Worm (Caenorhabditis elegans) whole organism, L4 larva: ENCODE measurements around the gene coa-7.

Experiments used
- F26F4.8 ChIP-seq: fragments of 200-800 bp; sonication (Bioruptor generic); conservative IDR thresholded peaks from 2 replicates; pipeline ENCODE4 v1.3.6; 2022; ENCODE audit warnings: missing genetic modification characterization, missing compliant biosample characterization
- F37D6.2 ChIP-seq: sonication (generic microtip); optimal IDR thresholded peaks from 2 replicates; lab custom pipeline; 2016; ENCODE audit warnings: mild to moderate bottlenecking, missing genetic modification characterization, missing compliant biosample characterization
- F44E2.7 ChIP-seq: fragments of 200-800 bp; sonication (Bioruptor generic); IDR thresholded peaks from 2 replicates; pipeline ENCODE4 v2.1.2; 2022; ENCODE audit warnings: missing genetic modification characterization, missing compliant biosample characterization
- F49E8.2 ChIP-seq: sonication (generic microtip); optimal IDR thresholded peaks from 2 replicates; lab custom pipeline; 2016; ENCODE audit warnings: missing compliant biosample characterization, mild to moderate bottlenecking, missing genetic modification characterization, borderline replicate concordance
- R02D3.7 ChIP-seq: fragments of 150-350 bp; sonication (generic microtip); optimal IDR thresholded peaks from 3 replicates; lab custom pipeline; 2014; ENCODE audit warnings: missing biosample characterization, missing genetic modification characterization
- Y75B8A.6 ChIP-seq: fragments of 200-800 bp; sonication (Bioruptor generic); IDR thresholded peaks from 2 replicates; pipeline ENCODE4 v1.3.6; 2022; ENCODE audit warnings: missing genetic modification reagents, missing genetic modification characterization, missing compliant biosample characterization
- ZK337.2 ChIP-seq: fragments of 200-800 bp; sonication (Bioruptor generic); IDR thresholded peaks from 2 replicates; pipeline ENCODE4 v1.3.6; 2022; ENCODE audit warnings: missing genetic modification reagents, missing genetic modification characterization, missing compliant biosample characterization
- ZK546.5 ChIP-seq, 2 experiments: sonication (generic microtip); optimal IDR thresholded peaks; 2 replicates each; lab custom pipeline; 2017; ENCODE audit warnings: missing biosample characterization in 2 of 2, missing genetic modification characterization in 2 of 2
- attf-4 ChIP-seq: sonication (generic microtip); optimal IDR thresholded peaks from 3 replicates; lab custom pipeline; 2017; ENCODE audit warnings: missing biosample characterization, missing genetic modification characterization
- ceh-20 ChIP-seq: fragments of 200-800 bp; sonication (Bioruptor generic); IDR thresholded peaks from 2 replicates; pipeline ENCODE4 v1.3.6; 2022; ENCODE audit warnings: missing genetic modification reagents, missing genetic modification characterization, missing compliant biosample characterization
- ceh-62 ChIP-seq: sonication (generic microtip); optimal IDR thresholded peaks from 2 replicates; lab custom pipeline; 2017; ENCODE audit warnings: missing biosample characterization, missing genetic modification characterization
- ces-1 ChIP-seq: fragments of 150-350 bp; sonication (generic microtip); optimal IDR thresholded peaks from 4 replicates; lab custom pipeline; 2014; ENCODE audit warnings: missing biosample characterization, missing genetic modification reagents, missing genetic modification characterization
- ctbp-1 ChIP-seq: fragments of 200-800 bp; sonication (Bioruptor generic); IDR thresholded peaks from 2 replicates; pipeline ENCODE4 v1.3.6; 2022; ENCODE audit warnings: missing genetic modification reagents, missing genetic modification characterization, missing compliant biosample characterization
- daf-12 ChIP-seq: fragments of 150-350 bp; optimal IDR thresholded peaks from 2 replicates; lab custom pipeline; 2014; ENCODE audit warnings: missing biosample characterization, missing genetic modification reagents, missing genetic modification characterization
- daf-8 ChIP-seq: fragments of 200-800 bp; sonication (Bioruptor generic); IDR thresholded peaks from 2 replicates; pipeline ENCODE4 v1.3.6; 2022; ENCODE audit warnings: missing genetic modification characterization, missing compliant biosample characterization
- dmd-6 ChIP-seq: fragments of 200-800 bp; sonication (Bioruptor generic); IDR thresholded peaks from 2 replicates; pipeline ENCODE4 v1.3.6; 2022; ENCODE audit warnings: missing genetic modification reagents, missing genetic modification characterization, missing compliant biosample characterization
- dmd-8 ChIP-seq: fragments of 200-800 bp; sonication (Bioruptor generic); IDR thresholded peaks from 2 replicates; pipeline ENCODE4 v1.3.6; 2022; ENCODE audit warnings: missing genetic modification characterization, missing compliant biosample characterization
- dve-1 ChIP-seq: sonication (generic microtip); optimal IDR thresholded peaks from 2 replicates; lab custom pipeline; 2017; ENCODE audit warnings: antibody characterized with exemption, mild to moderate bottlenecking, missing genetic modification characterization, missing compliant biosample characterization; ENCODE audit not compliant: insufficient read depth
- egl-27 ChIP-seq: sonication (generic microtip); optimal IDR thresholded peaks from 3 replicates; lab custom pipeline; 2017; ENCODE audit warnings: missing biosample characterization, missing genetic modification reagents, missing genetic modification characterization
- egl-43 ChIP-seq: fragments of 200-800 bp; sonication (Bioruptor generic); IDR thresholded peaks from 2 replicates; pipeline ENCODE4 v1.3.6; 2022; ENCODE audit warnings: missing genetic modification reagents, missing genetic modification characterization, missing compliant biosample characterization
- fos-1 ChIP-seq: fragments of 150-350 bp; optimal IDR thresholded peaks from 2 replicates; lab custom pipeline; 2014; ENCODE audit warnings: missing biosample characterization, missing genetic modification characterization
- hif-1 ChIP-seq, 2 experiments: sonication (generic microtip); optimal IDR thresholded peaks; 2 replicates each; lab custom pipeline; 2016 to 2017; ENCODE audit warnings: missing compliant biosample characterization in 2 of 2, missing genetic modification characterization in 2 of 2, missing genetic modification reagents in 2 of 2, missing genotype in 2 of 2, mild to moderate bottlenecking in 1 of 2
- hlh-11 ChIP-seq: fragments of 200-800 bp; sonication (Bioruptor generic); optimal IDR thresholded peaks from 2 replicates; lab custom pipeline; 2018; ENCODE audit warnings: mild to moderate bottlenecking, missing genetic modification characterization, missing compliant biosample characterization
- hlh-30 ChIP-seq: sonication (generic microtip); optimal IDR thresholded peaks from 2 replicates; lab custom pipeline; 2017; ENCODE audit warnings: antibody characterized with exemption, mild to moderate bottlenecking, missing genetic modification characterization, missing compliant biosample characterization; ENCODE audit not compliant: insufficient read depth
- lin-1 ChIP-seq: fragments of 200-800 bp; sonication (Bioruptor generic); IDR thresholded peaks from 2 replicates; pipeline ENCODE4 v1.3.6; 2022; ENCODE audit warnings: missing genetic modification reagents, missing genetic modification characterization, missing compliant biosample characterization
- lin-13 ChIP-seq: fragments of 150-350 bp; optimal IDR thresholded peaks from 2 replicates; lab custom pipeline; 2014; ENCODE audit warnings: missing biosample characterization, missing genetic modification reagents, missing genetic modification characterization
- lin-15B ChIP-seq: fragments of 150-350 bp; sonication (generic microtip); optimal IDR thresholded peaks from 3 replicates; lab custom pipeline; 2014; ENCODE audit warnings: missing biosample characterization, missing genetic modification characterization
- lin-38 ChIP-seq: fragments of 200-800 bp; sonication (Bioruptor generic); IDR thresholded peaks from 2 replicates; pipeline ENCODE4 v1.3.6; 2022; ENCODE audit warnings: missing genetic modification reagents, missing genetic modification characterization, missing compliant biosample characterization
- lir-3 ChIP-seq: sonication (generic microtip); optimal IDR thresholded peaks from 2 replicates; lab custom pipeline; 2016; ENCODE audit warnings: mild to moderate bottlenecking, missing genetic modification characterization, missing compliant biosample characterization
- mep-1 ChIP-seq: fragments of 150-350 bp; sonication (generic microtip); optimal IDR thresholded peaks from 3 replicates; lab custom pipeline; 2014; ENCODE audit warnings: missing biosample characterization, missing genetic modification characterization
- mes-2 ChIP-seq: sonication (generic microtip); optimal IDR thresholded peaks from 2 replicates; lab custom pipeline; 2016; ENCODE audit warnings: missing genotype, mild to moderate bottlenecking, missing genetic modification characterization, missing compliant biosample characterization; ENCODE audit not compliant: poor library complexity, severe bottlenecking
- mxl-2 ChIP-seq: fragments of 200-800 bp; sonication (Bioruptor generic); conservative IDR thresholded peaks from 2 replicates; pipeline ENCODE4 v1.3.6; 2022; ENCODE audit warnings: missing genetic modification reagents, missing genetic modification characterization, missing compliant biosample characterization
- mxl-3 ChIP-seq: fragments of 200-800 bp; sonication (Bioruptor generic); optimal IDR thresholded peaks from 2 replicates; lab custom pipeline; 2018; ENCODE audit warnings: mild to moderate bottlenecking, missing genetic modification characterization, missing compliant biosample characterization
- nhr-10 ChIP-seq: fragments of 150-350 bp; optimal IDR thresholded peaks from 2 replicates; lab custom pipeline; 2014; ENCODE audit warnings: missing biosample characterization, missing genetic modification characterization
- nhr-102 ChIP-seq: sonication (generic microtip); optimal IDR thresholded peaks from 2 replicates; lab custom pipeline; 2016; ENCODE audit warnings: mild to moderate bottlenecking, missing genetic modification characterization, moderate library complexity, missing compliant biosample characterization
- nhr-111 ChIP-seq: fragments of 200-800 bp; sonication (Bioruptor generic); optimal IDR thresholded peaks from 2 replicates; lab custom pipeline; 2018; ENCODE audit warnings: mild to moderate bottlenecking, missing genetic modification characterization, missing compliant biosample characterization
- nhr-25 ChIP-seq: sonication (generic microtip); optimal IDR thresholded peaks from 2 replicates; lab custom pipeline; 2017; ENCODE audit warnings: missing genetic modification characterization, mild to moderate bottlenecking, missing compliant biosample characterization, antibody characterized with exemption, moderate library complexity, borderline replicate concordance; ENCODE audit not compliant: insufficient read depth
- nhr-28 ChIP-seq: fragments of 150-350 bp; optimal IDR thresholded peaks from 2 replicates; lab custom pipeline; 2014; ENCODE audit warnings: missing biosample characterization, missing genetic modification characterization
- nhr-77 ChIP-seq: fragments of 150-350 bp; optimal IDR thresholded peaks from 2 replicates; lab custom pipeline; 2014; ENCODE audit warnings: missing biosample characterization, missing genetic modification characterization
- pha-4 ChIP-seq, 2 experiments: fragments of 150-350 bp in 1 of 2; fragments of 200-800 bp in 1 of 2; sonication (Bioruptor generic) in 1 of 2; IDR thresholded peaks in 1 of 2; optimal IDR thresholded peaks in 1 of 2; 2 replicates each; pipeline versions ENCODE4 v1.3.6 to Lab custom; 2014 to 2022; ENCODE audit warnings: missing genetic modification characterization in 2 of 2, missing genetic modification reagents in 2 of 2, missing biosample characterization in 1 of 2, missing compliant biosample characterization in 1 of 2
- php-3 ChIP-seq: fragments of 200-800 bp; sonication (Bioruptor generic); IDR thresholded peaks from 2 replicates; pipeline ENCODE4 v1.3.6; 2022; ENCODE audit warnings: missing genetic modification reagents, missing genetic modification characterization, missing compliant biosample characterization
- saeg-2 ChIP-seq: fragments of 200-800 bp; sonication (Bioruptor generic); IDR thresholded peaks from 2 replicates; pipeline ENCODE4 v1.3.6; 2022; ENCODE audit warnings: missing genetic modification reagents, missing genetic modification characterization, missing compliant biosample characterization
- set-16 ChIP-seq: fragments of 200-800 bp; sonication (Bioruptor generic); IDR thresholded peaks from 2 replicates; pipeline ENCODE4 v1.3.6; 2022; ENCODE audit warnings: missing genetic modification reagents, missing genetic modification characterization, missing compliant biosample characterization
- snpc-1.2 ChIP-seq: fragments of 200-800 bp; sonication (Bioruptor generic); IDR thresholded peaks from 2 replicates; pipeline ENCODE4 v1.3.6; 2022; ENCODE audit warnings: missing genetic modification reagents, missing genetic modification characterization, missing compliant biosample characterization
- snpc-4 ChIP-seq: fragments of 150-350 bp; optimal IDR thresholded peaks from 2 replicates; lab custom pipeline; 2014; ENCODE audit warnings: missing biosample characterization, missing genetic modification characterization
- zag-1 ChIP-seq: fragments of 150-350 bp; optimal IDR thresholded peaks from 2 replicates; lab custom pipeline; 2014; ENCODE audit warnings: missing biosample characterization, missing genetic modification characterization
- zfp-2 ChIP-seq: sonication (generic microtip); optimal IDR thresholded peaks from 2 replicates; lab custom pipeline; 2016; ENCODE audit warnings: mild to moderate bottlenecking, missing genetic modification characterization, missing compliant biosample characterization
- zfp-3 ChIP-seq: fragments of 200-800 bp; sonication (Bioruptor generic); conservative IDR thresholded peaks from 2 replicates; pipeline ENCODE4 v1.3.6; 2022; ENCODE audit warnings: missing genetic modification reagents, missing genetic modification characterization, missing compliant biosample characterization

Gene coa-7

DNA sequence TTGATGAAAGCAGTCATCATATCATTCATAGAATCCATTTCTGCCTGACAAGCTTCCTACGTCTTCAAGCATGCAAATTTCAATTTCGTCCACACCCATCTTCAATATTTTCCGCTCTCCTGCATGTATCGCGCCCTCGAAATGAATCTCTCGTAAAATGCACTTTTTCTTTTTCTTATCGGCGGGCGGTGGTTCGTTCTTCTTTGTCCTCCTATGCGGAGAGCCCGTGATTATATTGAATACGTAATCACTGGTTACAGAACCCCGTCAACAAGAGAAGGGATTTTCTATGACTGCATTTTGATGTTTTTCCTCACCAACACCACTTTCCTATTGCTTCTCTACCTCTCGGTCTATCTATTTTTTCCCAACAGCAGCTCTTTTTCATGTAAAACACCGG is 14.3 kb downstream of the coa-7 start (continued):
- TF ChIP-seq nhr-111 = no peak
- peak; percentile 36 for TF ChIP-seq hlh-11 (tag; lab: Kevin White, UChicago)
- 0 out of 2 replicates have a peak, but pooled peaks have one; percentile 24 for TF ChIP-seq php-3
- TF ChIP-seq zfp-2 (tag; lab: Kevin White, UChicago) = no peak
- no peak for TF ChIP-seq mxl-3
- no peak for TF ChIP-seq ZK337.2 (GFP tag; lab: Robert Waterston, UW)
- TF ChIP-seq ZK546.5 (tag; optimal IDR thresholded peaks at IDR 0.05; lab: Kevin White, UChicago) = no peak
- no peak for TF ChIP-seq dmd-6
- TF ChIP-seq mes-2 = peak; percentile 24
- TF ChIP-seq egl-43 (GFP tag; lab: Robert Waterston, UW) = 0 out of 2 replicates have a peak, but pooled peaks have one; percentile 45
- TF ChIP-seq zfp-3 (GFP tag; lab: Robert Waterston, UW) = no peak
- no peak for TF ChIP-seq dmd-8
- no peak for TF ChIP-seq saeg-2 (GFP tag; lab: Robert Waterston, UW)
- no peak for TF ChIP-seq lin-38 (GFP tag; lab: Robert Waterston, UW)
- peak; percentile 17 for TF ChIP-seq dve-1 (tag; lab: Kevin White, UChicago)
- TF ChIP-seq daf-8 = no peak
- no peak for TF ChIP-seq attf-4
- no peak for TF ChIP-seq nhr-10
- TF ChIP-seq pha-4 (GFP tag; IDR thresholded peaks at IDR 0.05; lab: Robert Waterston, UW) = no peak
- TF ChIP-seq pha-4 (tag; optimal IDR thresholded peaks at IDR 0.05; lab: Kevin White, UChicago) = no peak
- TF ChIP-seq ceh-62 = no peak
- TF ChIP-seq fos-1 (tag; lab: Kevin White, UChicago) = no peak
- TF ChIP-seq ces-1 = no peak
- no peak for TF ChIP-seq F37D6.2 (tag; lab: Kevin White, UChicago)
- TF ChIP-seq F44E2.7 = no peak
- no peak for TF ChIP-seq nhr-25 (tag; lab: Kevin White, UChicago)
- TF ChIP-seq egl-27 (tag; lab: Kevin White, UChicago) = no peak
- TF ChIP-seq nhr-28 = no peak
- TF ChIP-seq F49E8.2 (tag; lab: Kevin White, UChicago) = no peak
- TF ChIP-seq lin-13 (GFP tag; lab: Kevin White, UChicago) = no peak
- no peak for TF ChIP-seq nhr-77 (tag; lab: Kevin White, UChicago)
- no peak for TF ChIP-seq R02D3.7 (tag; lab: Kevin White, UChicago)
- no peak for TF ChIP-seq mep-1
- peak in 1 of 2 experiments; percentile 3 for TF ChIP-seq hif-1 (tag; optimal IDR thresholded peaks at IDR 0.05; lab: Kevin White, UChicago)
- TF ChIP-seq F26F4.8 (GFP tag; lab: Robert Waterston, UW) = 0 out of 2 replicates have a peak, but pooled peaks have one; percentile 14
- TF ChIP-seq ctbp-1 (GFP tag; lab: Robert Waterston, UW) = no peak
- TF ChIP-seq ceh-20 (GFP tag; lab: Robert Waterston, UW) = no peak
- no peak for TF ChIP-seq lin-1 (GFP tag; lab: Robert Waterston, UW)
- TF ChIP-seq mxl-2 (GFP tag; lab: Robert Waterston, UW) = no peak
- no peak for TF ChIP-seq lir-3 (tag; lab: Kevin White, UChicago)
- no peak for TF ChIP-seq Y75B8A.6

ce11 chrII:11635745-11636161 is 15.2 kb downstream of the coa-7 start:
- TF ChIP-seq hlh-11 (tag; lab: Kevin White, UChicago) (peak; percentile 95), nhr-77 (tag; lab: Kevin White, UChicago) (peak; percentile 90), snpc-1.2 (0 out of 2 replicates have a peak, but pooled peaks have one; percentile 28), lir-3 (tag; lab: Kevin White, UChicago) (no peak), dve-1 (tag; lab: Kevin White, UChicago) (peak; percentile 89), saeg-2 (GFP tag; lab: Robert Waterston, UW) (peak; percentile 45; the same call in 1 of the 2 replicates), ctbp-1 (GFP tag; lab: Robert Waterston, UW) (0 out of 2 replicates have a peak, but pooled peaks have one; percentile 30), egl-43 (GFP tag; lab: Robert Waterston, UW) (peak; percentile 71; the same call in 1 of the 2 replicates), nhr-111 (no peak), daf-12 (no peak), snpc-4 (tag; lab: Kevin White, UChicago) (no peak), nhr-102 (peak; percentile 51), dmd-6 (peak; percentile 85), lin-15B (tag; lab: Kevin White, UChicago) (no peak), set-16 (peak; percentile 49), php-3 (0 out of 2 replicates have a peak, but pooled peaks have one; percentile 45), pha-4 (GFP tag; IDR thresholded peaks at IDR 0.05; lab: Robert Waterston, UW) (peak; percentile 74; the same call in 1 of the 2 replicates), pha-4 (tag; optimal IDR thresholded peaks at IDR 0.05; lab: Kevin White, UChicago) (peak; percentile 97), zag-1 (tag; lab: Kevin White, UChicago) (no peak), hlh-30 (tag; lab: Kevin White, UChicago) (peak; percentile 76), mep-1 (peak; percentile 87)
